Worm (Caenorhabditis elegans): ENCODE measurements around the gene VZK822L.2.

The VZK822L.2 gene

ce11 chrIV:11871083-11871482 is 40.7 kb upstream of the VZK822L.2 start (continued):
- TF ChIP-seq unc-130 (tag; optimal IDR thresholded peaks at IDR 0.05) (no peak), nhr-85 (tag) (no peak), fkh-10 (GFP tag; optimal IDR thresholded peaks at IDR 0.05) (peak; percentile 38), efl-3 (GFP tag; optimal IDR thresholded peaks at IDR 0.05) (no peak), nhr-12 (tag; optimal IDR thresholded peaks at IDR 0.05) (no peak), efl-1 (optimal IDR thresholded peaks at IDR 0.05) (peak; percentile 7 to 26), efl-1 (GFP tag; optimal IDR thresholded peaks at IDR 0.05 in 1 of 2) (no peak), fkh-4 (tag; optimal IDR thresholded peaks at IDR 0.05; ENCODE audit: borderline replicate concordance) (no peak), unc-62 (GFP tag; optimal IDR thresholded peaks at IDR 0.05) (no peak), ces-1 (GFP tag; optimal IDR thresholded peaks at IDR 0.05) (no peak), snu-23 (GFP tag; optimal IDR thresholded peaks at IDR 0.05) (peak; percentile 45), fos-1 (tag; optimal IDR thresholded peaks at IDR 0.05) (no peak), lin-14 (GFP tag; optimal IDR thresholded peaks at IDR 0.05) (peak; percentile 82), nhr-28 (tag; optimal IDR thresholded peaks at IDR 0.05) (no peak), lsy-2 (tag; optimal IDR thresholded peaks at IDR 0.05) (peak; percentile 12 to 43), lin-39 (tag; optimal IDR thresholded peaks at IDR 0.05) (no peak), nhr-20 (tag; optimal IDR thresholded peaks at IDR 0.05) (peak; percentile 3), dpl-1 (GFP tag; optimal IDR thresholded peaks at IDR 0.05) (peak in 1 of 3 experiments; percentile 20), egl-27 (tag; optimal IDR thresholded peaks at IDR 0.05) (no peak), unc-30 (tag; optimal IDR thresholded peaks at IDR 0.05) (no peak), mef-2 (tag; optimal IDR thresholded peaks at IDR 0.05) (no peak), vab-15 (tag; optimal IDR thresholded peaks at IDR 0.05) (no peak), elt-2 (tag; optimal IDR thresholded peaks at IDR 0.05) (no peak), irx-1 (tag; optimal IDR thresholded peaks at IDR 0.05) (no peak), ztf-4 (tag; optimal IDR thresholded peaks at IDR 0.05) (no peak), elt-3 (tag; optimal IDR thresholded peaks at IDR 0.05) (no peak), tlp-1 (tag; optimal IDR thresholded peaks at IDR 0.05) (no peak), swsn-7 (tag; optimal IDR thresholded peaks at IDR 0.05) (peak; percentile 41), ceh-63 (GFP tag; optimal IDR thresholded peaks at IDR 0.05) (no peak), ceh-90 (tag; optimal IDR thresholded peaks at IDR 0.05) (no peak), nhr-11 (tag; optimal IDR thresholded peaks at IDR 0.05) (no peak), nhr-19 (GFP tag; conservative IDR thresholded peaks at IDR 0.05) (no peak; the same call in 1 of the 2 replicates), alr-1 (tag; optimal IDR thresholded peaks at IDR 0.05; ENCODE audit: borderline replicate concordance) (no peak), ets-5 (GFP tag; IDR thresholded peaks at IDR 0.05) (no peak), aha-1 (tag; optimal IDR thresholded peaks at IDR 0.05) (no peak), F16B12.6 (tag; optimal IDR thresholded peaks at IDR 0.05) (no peak), mab-9 (GFP tag; IDR thresholded peaks at IDR 0.05) (no peak), aly-2 (tag; optimal IDR thresholded peaks at IDR 0.05) (no peak), ama-1 (optimal IDR thresholded peaks at IDR 0.05) (no peak), lin-35 (GFP tag; optimal IDR thresholded peaks at IDR 0.05) (peak in 1 of 2 experiments; percentile 17), pqm-1 (tag; optimal IDR thresholded peaks at IDR 0.05) (no peak), nhr-77 (tag; optimal IDR thresholded peaks at IDR 0.05) (no peak), sox-4 (tag; optimal IDR thresholded peaks at IDR 0.05) (peak; percentile 42), tbx-2 (tag; optimal IDR thresholded peaks at IDR 0.05) (peak; percentile 39), snpc-4 (tag; optimal IDR thresholded peaks at IDR 0.05) (no peak), zip-4 (GFP tag; optimal IDR thresholded peaks at IDR 0.05) (no peak), isw-1 (GFP tag; IDR thresholded peaks at IDR 0.05) (peak; percentile 28), jun-1 (tag; optimal IDR thresholded peaks at IDR 0.05) (no peak), egl-13 (tag; optimal IDR thresholded peaks at IDR 0.05) (no peak), lir-3 (tag; optimal IDR thresholded peaks at IDR 0.05; ENCODE audit: poor library complexity) (no peak), skn-1 (tag; optimal IDR thresholded peaks at IDR 0.05) (no peak), unc-98 (GFP tag; IDR thresholded peaks at IDR 0.05) (no peak), blmp-1 (tag; optimal IDR thresholded peaks at IDR 0.05) (no peak), hlh-17 (GFP tag; optimal IDR thresholded peaks at IDR 0.05; ENCODE audit: borderline replicate concordance) (no peak), C16A3.4 (tag; optimal IDR thresholded peaks at IDR 0.05) (no peak)
